Fruit fly (Drosophila melanogaster) whole organism, embryonic: Measurements from ENCODE around the gene CG11279.
A peak's percentile ranks its signal among the peaks of the same experiment; 100 is the strongest.

Source experiments
- Bdp1 ChIP-seq: fragments of 200-800 bp; sonication (Bioruptor generic); optimal IDR thresholded peaks from 3 replicates; lab custom pipeline; 2016; ENCODE audit warnings: missing biosample characterization, missing genetic modification characterization
- Bteb2 ChIP-seq: fragments of 200-800 bp; sonication (Bioruptor generic); optimal IDR thresholded peaks from 2 replicates; lab custom pipeline; 2016; ENCODE audit warnings: missing biosample characterization, missing genetic modification characterization
- CG10654 ChIP-seq: fragments of 200-800 bp; sonication (Bioruptor generic); optimal IDR thresholded peaks from 2 replicates; lab custom pipeline; 2016; ENCODE audit warnings: missing biosample characterization, missing genetic modification characterization
- CG12236 ChIP-seq: fragments of 200-800 bp; sonication (Bioruptor generic); optimal IDR thresholded peaks from 2 replicates; lab custom pipeline; 2016; ENCODE audit warnings: missing biosample characterization, missing genetic modification characterization
- CG12942 ChIP-seq: fragments of 200-800 bp; sonication (Bioruptor generic); optimal IDR thresholded peaks from 3 replicates; lab custom pipeline; 2016; ENCODE audit warnings: missing biosample characterization, missing genetic modification characterization
- CG14014 ChIP-seq: fragments of 200-800 bp; sonication (Bioruptor generic); IDR thresholded peaks from 2 replicates; pipeline ENCODE4 v1.3.6; 2022; ENCODE audit warnings: missing biosample characterization, missing genetic modification characterization
- CG14050 ChIP-seq: fragments of 200-800 bp; sonication (Bioruptor generic); IDR thresholded peaks from 3 replicates; pipeline ENCODE4 v1.3.6; 2022; ENCODE audit warnings: missing biosample characterization, missing genetic modification characterization
- CG14710 ChIP-seq: fragments of 200-800 bp; sonication (Bioruptor generic); optimal IDR thresholded peaks from 3 replicates; lab custom pipeline; 2019; ENCODE audit warnings: missing biosample characterization, mild to moderate bottlenecking, missing genetic modification characterization, moderate library complexity
- CG15601 ChIP-seq: fragments of 200-800 bp; sonication (Bioruptor generic); optimal IDR thresholded peaks from 3 replicates; lab custom pipeline; 2019; ENCODE audit warnings: missing biosample characterization, mild to moderate bottlenecking, missing genetic modification characterization, moderate library complexity
- CG1603 ChIP-seq: fragments of 200-800 bp; sonication (Bioruptor generic); optimal IDR thresholded peaks from 2 replicates; lab custom pipeline; 2019; ENCODE audit warnings: missing biosample characterization, mild to moderate bottlenecking, missing genetic modification characterization, moderate library complexity
- CG17829 ChIP-seq: fragments of 200-800 bp; optimal IDR thresholded peaks from 2 replicates; lab custom pipeline; 2019; ENCODE audit warnings: missing biosample characterization, mild to moderate bottlenecking, missing genetic modification characterization, moderate library complexity
- CG2712 ChIP-seq: fragments of 200-800 bp; optimal IDR thresholded peaks from 3 replicates; lab custom pipeline; 2019; ENCODE audit warnings: missing biosample characterization, mild to moderate bottlenecking, missing genetic modification characterization, moderate library complexity
- CG34376 ChIP-seq: fragments of 200-800 bp; sonication (Bioruptor generic); optimal IDR thresholded peaks from 2 replicates; lab custom pipeline; 2018; ENCODE audit warnings: missing biosample characterization, mild to moderate bottlenecking, missing genetic modification characterization
- CG42726 ChIP-seq: fragments of 200-800 bp; sonication (Bioruptor generic); IDR thresholded peaks from 2 replicates; pipeline ENCODE4 v1.3.6; 2022; ENCODE audit warnings: missing biosample characterization, missing genetic modification characterization; ENCODE audit not compliant: partially characterized antibody
- CG4707 ChIP-seq: fragments of 200-800 bp; sonication (Bioruptor generic); optimal IDR thresholded peaks from 2 replicates; lab custom pipeline; 2018; ENCODE audit warnings: missing biosample characterization, mild to moderate bottlenecking, missing genetic modification characterization, moderate library complexity
- CG6654 ChIP-seq: fragments of 200-800 bp; sonication (Bioruptor generic); optimal IDR thresholded peaks from 2 replicates; lab custom pipeline; 2017; ENCODE audit warnings: missing biosample characterization, mild to moderate bottlenecking, missing genetic modification characterization
- CG7786 ChIP-seq: fragments of 200-800 bp; sonication (Bioruptor generic); optimal IDR thresholded peaks from 2 replicates; lab custom pipeline; 2016; ENCODE audit warnings: missing biosample characterization, missing genetic modification characterization
- CG7839 ChIP-seq: fragments of 200-800 bp; sonication (Bioruptor generic); optimal IDR thresholded peaks from 3 replicates; lab custom pipeline; 2018; ENCODE audit warnings: missing biosample characterization, mild to moderate bottlenecking, missing genetic modification characterization, moderate library complexity
- CG8089 ChIP-seq: fragments of 200-800 bp; sonication (Bioruptor generic); optimal IDR thresholded peaks from 3 replicates; lab custom pipeline; 2016; ENCODE audit warnings: missing biosample characterization, missing genetic modification characterization
- CG9609 ChIP-seq: fragments of 200-800 bp; sonication (Bioruptor generic); optimal IDR thresholded peaks from 3 replicates; lab custom pipeline; 2016; ENCODE audit warnings: missing biosample characterization, missing genetic modification characterization
- Dp ChIP-seq: fragments of 200-800 bp; sonication (Bioruptor generic); optimal IDR thresholded peaks from 2 replicates; lab custom pipeline; 2018; ENCODE audit warnings: missing biosample characterization, mild to moderate bottlenecking, missing genetic modification characterization, moderate library complexity
- GATAe ChIP-seq: fragments of 200-800 bp; sonication (Bioruptor generic); conservative IDR thresholded peaks from 2 replicates; pipeline ENCODE4 v1.3.6; 2022; ENCODE audit warnings: missing biosample characterization, missing genetic modification characterization
- Gug ChIP-seq: fragments of 200-800 bp; sonication (Bioruptor generic); IDR thresholded peaks from 4 replicates; pipeline ENCODE4 v1.3.6; 2022; ENCODE audit warnings: missing biosample characterization, missing genetic modification characterization
- H2.0 ChIP-seq: fragments of 200-800 bp; sonication (Bioruptor generic); IDR thresholded peaks from 2 replicates; pipeline ENCODE4 v1.3.6; 2022; ENCODE audit warnings: missing biosample characterization, missing genetic modification characterization
- Hsf ChIP-seq: fragments of 200-800 bp; sonication (Bioruptor generic); optimal IDR thresholded peaks from 3 replicates; lab custom pipeline; 2016; ENCODE audit warnings: missing biosample characterization, missing genetic modification characterization
- MTF-1 ChIP-seq: fragments of 200-800 bp; sonication (Bioruptor generic); optimal IDR thresholded peaks from 2 replicates; lab custom pipeline; 2018; ENCODE audit warnings: missing biosample characterization, mild to moderate bottlenecking, missing genetic modification characterization, borderline replicate concordance
- Nf-YA ChIP-seq: fragments of 200-800 bp; sonication (Bioruptor generic); IDR thresholded peaks from 2 replicates; pipeline ENCODE4 v1.3.6; 2022; ENCODE audit warnings: missing biosample characterization, missing genetic modification characterization
- Nf-YB ChIP-seq: fragments of 200-800 bp; sonication (Bioruptor generic); optimal IDR thresholded peaks from 3 replicates; lab custom pipeline; 2019; ENCODE audit warnings: missing biosample characterization, mild to moderate bottlenecking, missing genetic modification characterization, moderate library complexity
- PHDP ChIP-seq: fragments of 200-800 bp; sonication (Bioruptor generic); optimal IDR thresholded peaks from 3 replicates; lab custom pipeline; 2018; ENCODE audit warnings: missing biosample characterization, mild to moderate bottlenecking, missing genetic modification characterization, moderate library complexity
- Side ChIP-seq: fragments of 200-800 bp; sonication (Bioruptor generic); optimal IDR thresholded peaks from 2 replicates; lab custom pipeline; 2016; ENCODE audit warnings: missing biosample characterization, missing genetic modification characterization
- amos ChIP-seq: fragments of 200-800 bp; sonication (Bioruptor generic); IDR thresholded peaks from 2 replicates; pipeline ENCODE4 v1.3.6; 2022; ENCODE audit warnings: missing biosample characterization, missing genetic modification characterization; ENCODE audit not compliant: partially characterized antibody
- ato ChIP-seq: fragments of 200-800 bp; sonication (Bioruptor generic); IDR thresholded peaks from 2 replicates; pipeline ENCODE4 v1.3.6; 2022; ENCODE audit warnings: missing biosample characterization, missing genetic modification characterization; ENCODE audit not compliant: partially characterized antibody
- bigmax ChIP-seq: fragments of 200-800 bp; sonication (Bioruptor generic); optimal IDR thresholded peaks from 2 replicates; lab custom pipeline; 2018; ENCODE audit warnings: missing biosample characterization, mild to moderate bottlenecking, missing genetic modification characterization
- caup ChIP-seq: fragments of 200-800 bp; sonication (Bioruptor generic); optimal IDR thresholded peaks from 3 replicates; lab custom pipeline; 2017; ENCODE audit warnings: missing biosample characterization, mild to moderate bottlenecking, missing genetic modification characterization, moderate library complexity; ENCODE audit not compliant: severe bottlenecking
- chif ChIP-seq, 2 experiments: fragments of 200-800 bp; sonication (Bioruptor generic); optimal IDR thresholded peaks; 3 replicates each; lab custom pipeline; 2016; ENCODE audit warnings: missing biosample characterization in 2 of 2, missing genetic modification characterization in 2 of 2
- gfzf ChIP-seq: fragments of 200-800 bp; sonication (Bioruptor generic); optimal IDR thresholded peaks from 2 replicates; lab custom pipeline; 2016; ENCODE audit warnings: missing biosample characterization, mild to moderate bottlenecking, missing genetic modification characterization, moderate library complexity
- grau ChIP-seq: fragments of 200-800 bp; optimal IDR thresholded peaks from 3 replicates; lab custom pipeline; 2019; ENCODE audit warnings: missing biosample characterization, mild to moderate bottlenecking, missing genetic modification characterization, moderate library complexity
- hbn ChIP-seq: fragments of 200-800 bp; sonication (Bioruptor generic); IDR thresholded peaks from 2 replicates; pipeline ENCODE4 v1.3.6; 2022; ENCODE audit warnings: missing biosample characterization, missing genetic modification characterization; ENCODE audit not compliant: partially characterized antibody
- hkb ChIP-seq, 2 experiments: fragments of 200-800 bp in 1 of 2; fragments of >200 bp in 1 of 2; sonication (Bioruptor generic) in 1 of 2; IDR thresholded peaks in 1 of 2; optimal IDR thresholded peaks in 1 of 2; 2 replicates each; pipeline versions ENCODE4 v1.3.6 to Lab custom; 2017 to 2022; ENCODE audit warnings: missing biosample characterization in 1 of 2, missing genetic modification characterization in 1 of 2
- insv ChIP-seq, 2 experiments: fragments of 200-800 bp; sonication (Bioruptor generic); optimal IDR thresholded peaks; 3 replicates each; lab custom pipeline; 2016 to 2018; ENCODE audit warnings: missing biosample characterization in 2 of 2, missing genetic modification characterization in 2 of 2
- kah ChIP-seq: fragments of 200-800 bp; sonication (Bioruptor generic); optimal IDR thresholded peaks from 2 replicates; lab custom pipeline; 2018; ENCODE audit warnings: missing biosample characterization, mild to moderate bottlenecking, missing genetic modification characterization
- kay ChIP-seq: fragments of 200-800 bp; sonication (Bioruptor generic); optimal IDR thresholded peaks from 2 replicates; lab custom pipeline; 2016; ENCODE audit warnings: missing biosample characterization, missing genetic modification characterization
- mam ChIP-seq: fragments of 200-800 bp; sonication (Bioruptor generic); optimal IDR thresholded peaks from 3 replicates; lab custom pipeline; 2016; ENCODE audit warnings: missing biosample characterization, missing genetic modification characterization
- nom ChIP-seq: fragments of 200-800 bp; sonication (Bioruptor generic); optimal IDR thresholded peaks from 2 replicates; lab custom pipeline; 2017; ENCODE audit warnings: missing biosample characterization, missing genetic modification characterization, mild to moderate bottlenecking, moderate library complexity, missing genetic modification reagents
- rib ChIP-seq: fragments of 200-800 bp; sonication (Bioruptor generic); IDR thresholded peaks from 2 replicates; pipeline ENCODE4 v1.3.6; 2022; ENCODE audit warnings: missing biosample characterization, missing genetic modification characterization
- salm ChIP-seq: fragments of 200-800 bp; sonication (Bioruptor generic); optimal IDR thresholded peaks from 2 replicates; lab custom pipeline; 2018; ENCODE audit warnings: missing biosample characterization, mild to moderate bottlenecking, missing genetic modification characterization
- sima ChIP-seq: fragments of 200-800 bp; sonication (Bioruptor generic); optimal IDR thresholded peaks from 2 replicates; lab custom pipeline; 2016; ENCODE audit warnings: missing biosample characterization, missing genetic modification characterization
- trh ChIP-seq: fragments of 200-800 bp; sonication (Bioruptor generic); optimal IDR thresholded peaks from 2 replicates; lab custom pipeline; 2016; ENCODE audit warnings: missing biosample characterization, missing genetic modification characterization
- unc-4 ChIP-seq: fragments of 200-800 bp; sonication (Bioruptor generic); IDR thresholded peaks from 2 replicates; pipeline ENCODE4 v1.3.6; 2022; ENCODE audit warnings: missing biosample characterization, missing genetic modification characterization; ENCODE audit not compliant: partially characterized antibody
- wdn ChIP-seq: fragments of 200-800 bp; sonication (Bioruptor generic); IDR thresholded peaks from 2 replicates; pipeline ENCODE4 v1.3.6; 2022; ENCODE audit warnings: missing biosample characterization, missing genetic modification characterization

Gene CG11279

dm6 chr3L:13007946-13008462, 38.8 kb upstream of the CG11279 start (continued):
- TF ChIP-seq CG7786 (GFP tag; lab: Kevin White, UChicago) = no peak
- no peak for TF ChIP-seq CG8089 (GFP tag; lab: Kevin White, UChicago)
- no peak for TF ChIP-seq GATAe (GFP tag; lab: Robert Waterston, UW)
- no peak for TF ChIP-seq CG1603 (tag; lab: Kevin White, UChicago)
- TF ChIP-seq CG2712 (tag; lab: Kevin White, UChicago) = peak; percentile 47
- TF ChIP-seq sima (GFP tag; lab: Kevin White, UChicago) = no peak
- no peak for TF ChIP-seq CG15601 (tag; lab: Kevin White, UChicago)
- peak; percentile 71 for TF ChIP-seq amos
- TF ChIP-seq CG6654 (GFP tag; lab: Kevin White, UChicago) = no peak
- TF ChIP-seq kah (GFP tag; lab: Kevin White, UChicago) = no peak
- TF ChIP-seq Dp = peak; percentile 20
- TF ChIP-seq unc-4 (GFP tag; lab: Robert Waterston, UW) = peak; percentile 71
- TF ChIP-seq Hsf (GFP tag; lab: Kevin White, UChicago) = no peak
- TF ChIP-seq grau (tag; lab: Kevin White, UChicago) = no peak
- peak; percentile 4 for TF ChIP-seq gfzf (GFP tag; lab: Kevin White, UChicago)
- TF ChIP-seq Side (GFP tag; lab: Kevin White, UChicago) = no peak
- TF ChIP-seq hbn (GFP tag; lab: Robert Waterston, UW) = no peak; the same call in 1 of the 2 replicates
- no peak for TF ChIP-seq bigmax (GFP tag; lab: Kevin White, UChicago)
- TF ChIP-seq CG7839 (tag; lab: Kevin White, UChicago) = peak; percentile 13
- no peak for TF ChIP-seq rib
- no peak for TF ChIP-seq Bdp1
- no peak for TF ChIP-seq nom (GFP tag; lab: Kevin White, UChicago)
- no peak for TF ChIP-seq salm (tag; lab: Kevin White, UChicago)
- no peak for TF ChIP-seq chif (GFP tag; optimal IDR thresholded peaks at IDR 0.05; lab: Kevin White, UChicago)
- no peak for TF ChIP-seq CG4707
- TF ChIP-seq CG14710 = peak; percentile 30
- peak; percentile 24 for TF ChIP-seq CG17829 (tag; lab: Kevin White, UChicago)
- no peak for TF ChIP-seq insv (GFP tag; optimal IDR thresholded peaks at IDR 0.05; lab: Kevin White, UChicago)
- TF ChIP-seq CG12236 (GFP tag; lab: Kevin White, UChicago) = no peak
- TF ChIP-seq trh (GFP tag; lab: Kevin White, UChicago) = no peak
- no peak for TF ChIP-seq kay
- TF ChIP-seq MTF-1 = no peak
- no peak for TF ChIP-seq PHDP (tag; lab: Kevin White, UChicago)
- no peak for TF ChIP-seq Bteb2 (GFP tag; lab: Kevin White, UChicago)
- no peak for TF ChIP-seq H2.0 (GFP tag; lab: Robert Waterston, UW)
- no peak for TF ChIP-seq CG34376 (GFP tag; lab: Kevin White, UChicago)
- TF ChIP-seq CG9609 = no peak
- TF ChIP-seq Gug (GFP tag; lab: Robert Waterston, UW) = no peak
- TF ChIP-seq Nf-YA = no peak
- no peak for TF ChIP-seq hkb (optimal IDR thresholded peaks at IDR 0.05; lab: Kevin White, UChicago)
- no peak for TF ChIP-seq hkb (GFP tag; IDR thresholded peaks at IDR 0.05; lab: Robert Waterston, UW)
- TF ChIP-seq caup (GFP tag; lab: Kevin White, UChicago) = no peak
- TF ChIP-seq Nf-YB = no peak
- no peak; the same call in 1 of the 2 replicates for TF ChIP-seq ato (GFP tag; lab: Robert Waterston, UW)
- TF ChIP-seq CG14014 (GFP tag; lab: Robert Waterston, UW) = no peak
- no peak for TF ChIP-seq CG12942 (GFP tag; lab: Kevin White, UChicago)
- no peak for TF ChIP-seq CG42726 (GFP tag; lab: Robert Waterston, UW)
- TF ChIP-seq mam (GFP tag; lab: Kevin White, UChicago) = no peak
- TF ChIP-seq CG10654 (GFP tag; lab: Kevin White, UChicago) = no peak
- TF ChIP-seq wdn (GFP tag; lab: Robert Waterston, UW) = no peak
- no peak for TF ChIP-seq CG14050 (GFP tag; lab: Robert Waterston, UW)
